Worm (Caenorhabditis elegans) whole organism, L4 larva: ENCODE results near the gene sre-51.

Experiments
- D1046.2 ChIP-seq: fragments of 200-800 bp; sonication (Bioruptor generic); IDR thresholded peaks from 2 replicates; pipeline ENCODE4 v1.3.6; 2022; ENCODE audit warnings: missing genetic modification characterization, missing compliant biosample characterization
- F44E2.7 ChIP-seq: fragments of 200-800 bp; sonication (Bioruptor generic); IDR thresholded peaks from 2 replicates; pipeline ENCODE4 v2.1.2; 2022; ENCODE audit warnings: missing genetic modification characterization, missing compliant biosample characterization
- R02D3.7 ChIP-seq: fragments of 150-350 bp; sonication (generic microtip); optimal IDR thresholded peaks from 3 replicates; lab custom pipeline; 2014; ENCODE audit warnings: missing biosample characterization, missing genetic modification characterization
- T20F7.1 ChIP-seq: fragments of 200-800 bp; sonication (Bioruptor generic); optimal IDR thresholded peaks from 2 replicates; lab custom pipeline; 2018; ENCODE audit warnings: mild to moderate bottlenecking, missing genetic modification characterization, missing compliant biosample characterization
- Y105C5A.15 ChIP-seq: fragments of 200-800 bp; sonication (Bioruptor generic); IDR thresholded peaks from 2 replicates; pipeline ENCODE4 v1.3.6; 2022; ENCODE audit warnings: missing genetic modification characterization, missing compliant biosample characterization
- Y5F2A.4 ChIP-seq: fragments of 200-800 bp; sonication (Bioruptor generic); optimal IDR thresholded peaks from 2 replicates; lab custom pipeline; 2018; ENCODE audit warnings: mild to moderate bottlenecking, missing genetic modification characterization, missing compliant biosample characterization
- aha-1 ChIP-seq: fragments of 150-350 bp; peaks from one replicate; lab custom pipeline; 2014; ENCODE audit warnings: missing biosample characterization, missing genetic modification characterization
- ceh-20 ChIP-seq: fragments of 200-800 bp; sonication (Bioruptor generic); IDR thresholded peaks from 2 replicates; pipeline ENCODE4 v1.3.6; 2022; ENCODE audit warnings: missing genetic modification reagents, missing genetic modification characterization, missing compliant biosample characterization
- ceh-28 ChIP-seq: fragments of 150-350 bp; optimal IDR thresholded peaks from 2 replicates; lab custom pipeline; 2014; ENCODE audit warnings: missing biosample characterization, missing genetic modification reagents, missing genetic modification characterization
- ceh-32 ChIP-seq: sonication (generic microtip); optimal IDR thresholded peaks from 2 replicates; lab custom pipeline; 2016; ENCODE audit warnings: mild to moderate bottlenecking, missing genetic modification characterization, missing compliant biosample characterization; ENCODE audit not compliant: poor library complexity
- ceh-62 ChIP-seq: sonication (generic microtip); optimal IDR thresholded peaks from 2 replicates; lab custom pipeline; 2017; ENCODE audit warnings: missing biosample characterization, missing genetic modification characterization
- daf-19 ChIP-seq: fragments of 200-800 bp; sonication (Bioruptor generic); conservative IDR thresholded peaks from 2 replicates; pipeline ENCODE4 v1.3.6; 2022; ENCODE audit warnings: missing genetic modification characterization, missing compliant biosample characterization
- dmd-6 ChIP-seq: fragments of 200-800 bp; sonication (Bioruptor generic); IDR thresholded peaks from 2 replicates; pipeline ENCODE4 v1.3.6; 2022; ENCODE audit warnings: missing genetic modification reagents, missing genetic modification characterization, missing compliant biosample characterization
- dmd-9 ChIP-seq: fragments of 200-800 bp; sonication (Bioruptor generic); IDR thresholded peaks from 2 replicates; pipeline ENCODE4 v1.3.6; 2022; ENCODE audit warnings: missing genetic modification reagents, missing genetic modification characterization, missing compliant biosample characterization
- dpl-1 ChIP-seq: fragments of 150-350 bp; optimal IDR thresholded peaks from 2 replicates; lab custom pipeline; 2014; ENCODE audit warnings: missing biosample characterization, missing genetic modification reagents, missing genetic modification characterization
- duxl-1 ChIP-seq: sonication (generic microtip); optimal IDR thresholded peaks from 2 replicates; lab custom pipeline; 2016; ENCODE audit warnings: mild to moderate bottlenecking, missing genetic modification characterization, moderate library complexity, missing compliant biosample characterization; ENCODE audit not compliant: poor library complexity
- dve-1 ChIP-seq: sonication (generic microtip); optimal IDR thresholded peaks from 2 replicates; lab custom pipeline; 2017; ENCODE audit warnings: antibody characterized with exemption, mild to moderate bottlenecking, missing genetic modification characterization, missing compliant biosample characterization; ENCODE audit not compliant: insufficient read depth
- egl-43 ChIP-seq: fragments of 200-800 bp; sonication (Bioruptor generic); IDR thresholded peaks from 2 replicates; pipeline ENCODE4 v1.3.6; 2022; ENCODE audit warnings: missing genetic modification reagents, missing genetic modification characterization, missing compliant biosample characterization
- fos-1 ChIP-seq: fragments of 150-350 bp; optimal IDR thresholded peaks from 2 replicates; lab custom pipeline; 2014; ENCODE audit warnings: missing biosample characterization, missing genetic modification characterization
- hif-1 ChIP-seq, 2 experiments: sonication (generic microtip); optimal IDR thresholded peaks; 2 replicates each; lab custom pipeline; 2016 to 2017; ENCODE audit warnings: missing compliant biosample characterization in 2 of 2, missing genetic modification characterization in 2 of 2, missing genetic modification reagents in 2 of 2, missing genotype in 2 of 2, mild to moderate bottlenecking in 1 of 2
- hlh-30 ChIP-seq: sonication (generic microtip); optimal IDR thresholded peaks from 2 replicates; lab custom pipeline; 2017; ENCODE audit warnings: antibody characterized with exemption, mild to moderate bottlenecking, missing genetic modification characterization, missing compliant biosample characterization; ENCODE audit not compliant: insufficient read depth
- hmg-1.1 ChIP-seq: fragments of 200-800 bp; sonication (Bioruptor generic); IDR thresholded peaks from 2 replicates; pipeline ENCODE4 v1.3.6; 2022; ENCODE audit warnings: missing genetic modification reagents, missing genetic modification characterization, missing compliant biosample characterization
- jun-1 ChIP-seq: fragments of 150-350 bp; optimal IDR thresholded peaks from 2 replicates; lab custom pipeline; 2014; ENCODE audit warnings: missing biosample characterization, missing genetic modification reagents, missing genetic modification characterization
- lim-7 ChIP-seq: fragments of 200-800 bp; sonication (Bioruptor generic); IDR thresholded peaks from 2 replicates; pipeline ENCODE4 v1.3.6; 2022; ENCODE audit warnings: missing genetic modification characterization, missing compliant biosample characterization
- lin-13 ChIP-seq: fragments of 150-350 bp; optimal IDR thresholded peaks from 2 replicates; lab custom pipeline; 2014; ENCODE audit warnings: missing biosample characterization, missing genetic modification reagents, missing genetic modification characterization
- lin-15B ChIP-seq: fragments of 150-350 bp; sonication (generic microtip); optimal IDR thresholded peaks from 3 replicates; lab custom pipeline; 2014; ENCODE audit warnings: missing biosample characterization, missing genetic modification characterization
- lin-38 ChIP-seq: fragments of 200-800 bp; sonication (Bioruptor generic); IDR thresholded peaks from 2 replicates; pipeline ENCODE4 v1.3.6; 2022; ENCODE audit warnings: missing genetic modification reagents, missing genetic modification characterization, missing compliant biosample characterization
- lsy-2 ChIP-seq, 2 experiments: fragments of 150-350 bp in 1 of 2; sonication (generic microtip) in 1 of 2; optimal IDR thresholded peaks; 2 replicates each; lab custom pipeline; 2014 to 2017; ENCODE audit warnings: missing biosample characterization in 2 of 2, missing genetic modification characterization in 2 of 2
- madf-5 ChIP-seq, 2 experiments: fragments of 200-800 bp; sonication (Bioruptor generic); IDR thresholded peaks; 2 replicates each; pipeline ENCODE4 v1.3.6; 2022; ENCODE audit warnings: missing compliant biosample characterization in 2 of 2, missing genetic modification characterization in 2 of 2
- mdt-29 ChIP-seq: fragments of 200-800 bp; sonication (Bioruptor generic); IDR thresholded peaks from 2 replicates; pipeline ENCODE4 v1.3.6; 2022; ENCODE audit warnings: missing genetic modification reagents, missing genetic modification characterization, missing compliant biosample characterization
- mep-1 ChIP-seq: fragments of 150-350 bp; sonication (generic microtip); optimal IDR thresholded peaks from 3 replicates; lab custom pipeline; 2014; ENCODE audit warnings: missing biosample characterization, missing genetic modification characterization
- nhr-102 ChIP-seq: sonication (generic microtip); optimal IDR thresholded peaks from 2 replicates; lab custom pipeline; 2016; ENCODE audit warnings: mild to moderate bottlenecking, missing genetic modification characterization, moderate library complexity, missing compliant biosample characterization
- nhr-25 ChIP-seq: sonication (generic microtip); optimal IDR thresholded peaks from 2 replicates; lab custom pipeline; 2017; ENCODE audit warnings: missing genetic modification characterization, mild to moderate bottlenecking, missing compliant biosample characterization, antibody characterized with exemption, moderate library complexity, borderline replicate concordance; ENCODE audit not compliant: insufficient read depth
- nhr-28 ChIP-seq: fragments of 150-350 bp; optimal IDR thresholded peaks from 2 replicates; lab custom pipeline; 2014; ENCODE audit warnings: missing biosample characterization, missing genetic modification characterization
- nhr-6 ChIP-seq: fragments of 150-350 bp; optimal IDR thresholded peaks from 2 replicates; lab custom pipeline; 2014; ENCODE audit warnings: missing biosample characterization, missing genetic modification characterization
- nhr-77 ChIP-seq: fragments of 150-350 bp; optimal IDR thresholded peaks from 2 replicates; lab custom pipeline; 2014; ENCODE audit warnings: missing biosample characterization, missing genetic modification characterization
- pha-4 ChIP-seq, 2 experiments: fragments of 150-350 bp in 1 of 2; fragments of 200-800 bp in 1 of 2; sonication (Bioruptor generic) in 1 of 2; IDR thresholded peaks in 1 of 2; optimal IDR thresholded peaks in 1 of 2; 2 replicates each; pipeline versions ENCODE4 v1.3.6 to Lab custom; 2014 to 2022; ENCODE audit warnings: missing genetic modification characterization in 2 of 2, missing genetic modification reagents in 2 of 2, missing biosample characterization in 1 of 2, missing compliant biosample characterization in 1 of 2
- pqm-1 ChIP-seq: sonication (generic microtip); optimal IDR thresholded peaks from 2 replicates; lab custom pipeline; 2017; ENCODE audit warnings: missing biosample characterization, missing genetic modification characterization
- rbr-2 ChIP-seq: sonication (generic microtip); optimal IDR thresholded peaks from 2 replicates; lab custom pipeline; 2016; ENCODE audit warnings: missing genotype, missing genetic modification characterization, missing compliant biosample characterization
- skn-1 ChIP-seq: fragments of 150-350 bp; optimal IDR thresholded peaks from 2 replicates; lab custom pipeline; 2014; ENCODE audit warnings: missing biosample characterization, missing genetic modification characterization
- tra-1 ChIP-seq: fragments of 200-800 bp; sonication (Bioruptor generic); IDR thresholded peaks from 2 replicates; pipeline ENCODE4 v1.3.6; 2022; ENCODE audit warnings: missing genetic modification reagents, missing genetic modification characterization, missing compliant biosample characterization
- unc-39 ChIP-seq: sonication (generic microtip); optimal IDR thresholded peaks from 2 replicates; lab custom pipeline; 2017; ENCODE audit warnings: missing biosample characterization, missing genetic modification characterization
- zag-1 ChIP-seq: fragments of 150-350 bp; optimal IDR thresholded peaks from 2 replicates; lab custom pipeline; 2014; ENCODE audit warnings: missing biosample characterization, missing genetic modification characterization
- zfp-2 ChIP-seq: sonication (generic microtip); optimal IDR thresholded peaks from 2 replicates; lab custom pipeline; 2016; ENCODE audit warnings: mild to moderate bottlenecking, missing genetic modification characterization, missing compliant biosample characterization
- zip-11 ChIP-seq: fragments of 200-800 bp; sonication (Bioruptor generic); IDR thresholded peaks from 2 replicates; pipeline ENCODE4 v1.3.6; 2022; ENCODE audit warnings: missing genetic modification characterization, missing compliant biosample characterization
- zip-2 ChIP-seq: fragments of 150-350 bp; optimal IDR thresholded peaks from 2 replicates; lab custom pipeline; 2014; ENCODE audit warnings: missing biosample characterization, missing genetic modification characterization
- ztf-11 ChIP-seq: fragments of 150-350 bp; optimal IDR thresholded peaks from 2 replicates; lab custom pipeline; 2014; ENCODE audit warnings: missing biosample characterization, missing genetic modification characterization
- ztf-7 ChIP-seq: fragments of 150-350 bp; optimal IDR thresholded peaks from 2 replicates; lab custom pipeline; 2014; ENCODE audit warnings: missing biosample characterization, missing genetic modification characterization

The sre-51 gene

ce11 chrII:12335430-12335829, 23.8 kb downstream of the sre-51 start, which contains the start of gene sre-52:
TSS of gene sre-52 (plus strand) at chrII:12335730.
- TF ChIP-seq mep-1 (tag; lab: Kevin White, UChicago) (no peak), madf-5 (GFP tag; IDR thresholded peaks at IDR 0.05; lab: Robert Waterston, UW) (no peak), pha-4 (GFP tag; IDR thresholded peaks at IDR 0.05; lab: Robert Waterston, UW) (no peak), pha-4 (tag; optimal IDR thresholded peaks at IDR 0.05; lab: Kevin White, UChicago) (no peak), daf-19 (GFP tag; lab: Robert Waterston, UW) (no peak), egl-43 (GFP tag; lab: Robert Waterston, UW) (no peak), pqm-1 (tag; lab: Kevin White, UChicago) (no peak), dmd-6 (GFP tag; lab: Robert Waterston, UW) (no peak), zag-1 (tag; lab: Kevin White, UChicago) (no peak), lin-15B (tag; lab: Kevin White, UChicago) (no peak), hlh-30 (tag; lab: Kevin White, UChicago) (no peak), lim-7 (GFP tag; lab: Robert Waterston, UW) (no peak), ceh-62 (tag; lab: Kevin White, UChicago) (no peak), fos-1 (tag; lab: Kevin White, UChicago) (no peak), D1046.2 (GFP tag; lab: Robert Waterston, UW) (no peak), zip-2 (tag; lab: Kevin White, UChicago) (no peak), R02D3.7 (tag; lab: Kevin White, UChicago) (no peak), aha-1 (tag; lab: Kevin White, UChicago) (no peak), nhr-6 (tag; lab: Kevin White, UChicago) (no peak), ceh-32 (tag; lab: Kevin White, UChicago) (no peak)
- TF ChIP-seq, all 104 proteins: peak for 0

DNA sequence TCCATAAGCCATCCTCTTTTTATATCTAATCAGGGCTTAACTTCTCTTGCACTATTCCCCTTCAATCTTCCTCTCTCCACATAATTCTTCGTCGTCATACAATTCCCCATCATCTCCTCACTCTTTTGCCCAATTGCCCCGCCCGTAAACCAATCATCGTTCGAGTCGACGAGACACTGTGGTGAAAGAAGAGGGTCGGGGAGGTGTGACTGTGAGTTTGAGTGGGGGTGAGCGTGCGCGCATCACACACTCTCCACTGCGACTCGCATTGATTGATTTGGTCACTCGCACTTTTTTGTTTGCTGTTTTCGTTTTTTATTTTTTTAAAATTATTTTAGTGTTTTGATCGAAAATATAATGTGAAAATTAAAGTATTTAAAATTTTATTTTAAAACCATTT, 27.5 kb downstream of the sre-51 start:
- TF ChIP-seq zip-11 (GFP tag; lab: Robert Waterston, UW) (no peak), mdt-29 (no peak), jun-1 (no peak), ztf-7 (tag; lab: Kevin White, UChicago) (no peak), dmd-9 (GFP tag; lab: Robert Waterston, UW) (no peak), F44E2.7 (GFP tag; lab: Robert Waterston, UW) (no peak), lin-13 (GFP tag; lab: Kevin White, UChicago) (peak; percentile 28), hmg-1.1 (GFP tag; lab: Robert Waterston, UW) (no peak; the same call in 1 of the 2 replicates), nhr-102 (tag; lab: Kevin White, UChicago) (no peak), ceh-32 (tag; lab: Kevin White, UChicago) (no peak), ceh-20 (no peak), tra-1 (no peak), dve-1 (tag; lab: Kevin White, UChicago) (peak; percentile 71), ceh-62 (tag; lab: Kevin White, UChicago) (no peak), ceh-28 (tag; lab: Kevin White, UChicago) (peak; percentile 46), lim-7 (GFP tag; lab: Robert Waterston, UW) (no peak), zfp-2 (no peak), unc-39 (tag; lab: Kevin White, UChicago) (no peak), ztf-11 (tag; lab: Kevin White, UChicago) (no peak), lin-38 (GFP tag; lab: Robert Waterston, UW) (peak; percentile 30; the same call in 1 of the 2 replicates), hif-1 (tag; optimal IDR thresholded peaks at IDR 0.05; lab: Kevin White, UChicago) (peak in 1 of 2 experiments; percentile 59), Y5F2A.4 (no peak), T20F7.1 (GFP tag; lab: Kevin White, UChicago) (no peak), Y105C5A.15 (GFP tag; lab: Robert Waterston, UW) (no peak), nhr-28 (tag; lab: Kevin White, UChicago) (peak; percentile 66), nhr-25 (tag; lab: Kevin White, UChicago) (peak; percentile 27), skn-1 (tag; lab: Kevin White, UChicago) (no peak), rbr-2 (tag; lab: Kevin White, UChicago) (peak; percentile 57), duxl-1 (tag; lab: Kevin White, UChicago) (peak; percentile 78), nhr-6 (tag; lab: Kevin White, UChicago) (peak; percentile 43), mep-1 (tag; lab: Kevin White, UChicago) (peak; percentile 78), nhr-77 (peak; percentile 30), lsy-2 (tag; optimal IDR thresholded peaks at IDR 0.05; lab: Kevin White, UChicago) (peak; percentile 65 to 94), hlh-30 (tag; lab: Kevin White, UChicago) (peak; percentile 95), dpl-1 (GFP tag; lab: Kevin White, UChicago) (peak; percentile 43)
